Fruit fly (Drosophila melanogaster) whole organism: ENCODE data around the gene CG46280.

Source experiments
- CG8478 ChIP-seq: fragments of >200 bp; optimal IDR thresholded peaks from 2 replicates; lab custom pipeline; 2018; ENCODE audit warnings: inconsistent platforms
- EcR ChIP-seq, 2 experiments: fragments of >200 bp; optimal IDR thresholded peaks; 2 replicates each; lab custom pipeline; 2017; ENCODE audit warnings: missing biosample characterization in 2 of 2, missing genetic modification characterization in 2 of 2, missing genetic modification reagents in 2 of 2
- usp ChIP-seq: fragments of >200 bp; optimal IDR thresholded peaks from 2 replicates; lab custom pipeline; 2017; ENCODE audit warnings: missing biosample characterization, missing genetic modification characterization, mixed read lengths

DNA sequence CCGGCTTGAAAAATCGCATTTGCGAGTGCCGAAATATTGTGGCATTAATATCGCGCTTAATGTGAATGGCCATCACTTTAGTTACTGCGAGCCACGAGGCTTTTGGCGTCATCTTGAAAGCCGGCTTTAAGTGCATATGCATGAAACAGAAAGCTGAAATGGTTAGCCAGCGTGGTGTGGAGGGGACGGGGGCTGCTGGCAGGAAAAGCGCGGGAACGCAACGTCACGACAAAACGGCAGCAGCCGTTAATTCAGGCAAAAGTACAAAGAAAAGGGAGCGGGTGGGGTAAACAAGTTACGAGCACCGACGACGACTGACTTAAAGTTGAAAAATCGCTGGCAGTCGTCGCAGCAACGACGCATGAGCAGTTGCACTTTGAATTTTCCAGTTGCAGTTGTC is 15.1 kb downstream of the CG46280 start:
- TF ChIP-seq CG8478 (no peak), EcR (GFP tag; optimal IDR thresholded peaks at IDR 0.05; lab: Kevin White, UChicago) (no peak), usp (GFP tag; lab: Kevin White, UChicago) (no peak)
